Worm (Caenorhabditis elegans) whole organism, L2 larva: Measurements from ENCODE around the gene Y70G10A.4.

Source experiments
- R02D3.7 ChIP-seq: fragments of 150-350 bp; optimal IDR thresholded peaks from 2 replicates; lab custom pipeline; 2014; ENCODE audit warnings: missing biosample characterization, missing genetic modification characterization
- egl-27 ChIP-seq: sonication (generic microtip); optimal IDR thresholded peaks from 3 replicates; lab custom pipeline; 2017; ENCODE audit warnings: missing biosample characterization, missing genetic modification reagents, missing genetic modification characterization
- gmeb-1 ChIP-seq: fragments of 150-350 bp; optimal IDR thresholded peaks from 2 replicates; lab custom pipeline; 2014; ENCODE audit warnings: missing biosample characterization, missing genetic modification characterization
- nhr-10 ChIP-seq: sonication (generic microtip); optimal IDR thresholded peaks from 2 replicates; lab custom pipeline; 2017; ENCODE audit warnings: missing biosample characterization, missing genetic modification characterization
- nhr-23 ChIP-seq: fragments of 150-350 bp; optimal IDR thresholded peaks from 2 replicates; lab custom pipeline; 2014; ENCODE audit warnings: missing biosample characterization, missing genetic modification reagents, missing genetic modification characterization
- nhr-237 ChIP-seq: fragments of 150-350 bp; optimal IDR thresholded peaks from 2 replicates; lab custom pipeline; 2014; ENCODE audit warnings: missing biosample characterization, missing genetic modification characterization
- nhr-25 ChIP-seq: fragments of 150-350 bp; sonication (generic microtip); optimal IDR thresholded peaks from 3 replicates; lab custom pipeline; 2014; ENCODE audit warnings: missing biosample characterization, missing genetic modification characterization
- unc-55 ChIP-seq: fragments of 150-350 bp; sonication (generic microtip); optimal IDR thresholded peaks from 3 replicates; lab custom pipeline; 2014; ENCODE audit warnings: missing biosample characterization, missing genetic modification reagents, missing genetic modification characterization
- unc-62 ChIP-seq: fragments of 150-350 bp; optimal IDR thresholded peaks from 2 replicates; lab custom pipeline; 2014; ENCODE audit warnings: missing biosample characterization, missing genetic modification reagents, missing genetic modification characterization
- zag-1 ChIP-seq: fragments of 150-350 bp; optimal IDR thresholded peaks from 2 replicates; lab custom pipeline; 2014; ENCODE audit warnings: missing biosample characterization, missing genetic modification characterization

DNA sequence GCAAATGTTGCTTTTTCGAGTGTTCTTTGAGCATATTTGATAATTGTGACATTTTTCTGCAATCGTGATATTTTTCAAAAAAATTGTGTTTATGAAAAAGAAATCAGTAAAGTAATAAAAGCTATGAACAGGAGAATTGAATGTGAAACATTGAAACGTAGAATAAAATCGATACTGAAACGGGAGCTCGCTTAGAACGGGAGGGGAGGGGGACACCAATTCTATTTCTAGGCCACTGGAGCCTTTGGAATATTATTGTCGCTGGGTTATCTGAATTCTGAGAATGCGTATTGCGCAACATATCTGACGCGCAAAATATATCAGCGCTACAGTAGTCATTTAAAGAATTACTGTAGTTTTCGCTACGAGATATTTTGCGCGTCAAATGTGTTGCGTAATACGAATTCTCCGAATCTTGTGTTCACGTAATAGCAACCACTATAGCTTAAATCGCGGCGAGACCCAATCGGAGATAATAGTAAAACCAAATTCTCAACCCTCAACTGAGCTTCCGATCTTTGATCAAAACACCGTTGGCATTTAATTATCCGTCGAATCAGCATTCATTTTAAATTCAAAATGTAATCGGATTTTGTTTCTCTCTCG, 10.0 kb upstream of the Y70G10A.4 start, which contains the start of the genes blos-1 and best-18:
- TF ChIP-seq R02D3.7 (tag; lab: Kevin White, UChicago) (no peak), zag-1 (tag; lab: Kevin White, UChicago) (no peak), unc-55 (GFP tag; lab: Kevin White, UChicago) (peak; percentile 18), nhr-10 (tag; lab: Kevin White, UChicago) (no peak), nhr-25 (no peak), unc-62 (GFP tag; lab: Kevin White, UChicago) (no peak), nhr-237 (no peak), gmeb-1 (tag; lab: Kevin White, UChicago) (no peak), egl-27 (tag; lab: Kevin White, UChicago) (no peak), nhr-23 (no peak)
